Worm (Caenorhabditis elegans): ENCODE results near the gene Y116A8B.4.

Gene Y116A8B.4

ce11 chrIV:17273602-17274110 is 50.1 kb downstream of the Y116A8B.4 start, which contains the start of gene gln-5 (continued):
- TF ChIP-seq ztf-25 (GFP tag; IDR thresholded peaks at IDR 0.05) (no peak), lin-40 (tag; optimal IDR thresholded peaks at IDR 0.05) (no peak), mcd-1 (GFP tag; IDR thresholded peaks at IDR 0.05) (peak; percentile 37; the same call in 1 of the 2 replicates), ztf-26 (tag; optimal IDR thresholded peaks at IDR 0.05) (no peak), nhr-179 (tag; optimal IDR thresholded peaks at IDR 0.05) (no peak), hlh-12 (tag; optimal IDR thresholded peaks at IDR 0.05) (no peak), C17E4.6 (GFP tag; IDR thresholded peaks at IDR 0.05) (peak; percentile 87), F33H1.4 (GFP tag; IDR thresholded peaks at IDR 0.05) (peak; percentile 74), attf-6 (GFP tag; IDR thresholded peaks at IDR 0.05) (peak; percentile 88), tbx-9 (tag; optimal IDR thresholded peaks at IDR 0.05; ENCODE audit: borderline replicate concordance) (no peak), F23B12.7 (tag; optimal IDR thresholded peaks at IDR 0.05; ENCODE audit: insufficient read depth) (no peak), D2030.7 (GFP tag; IDR thresholded peaks at IDR 0.05) (peak; percentile 97), atf-7 (tag; optimal IDR thresholded peaks at IDR 0.05) (no peak), K12H6.12 (tag; optimal IDR thresholded peaks at IDR 0.05) (no peak)

All from whole organism, young adult.